Fruit fly (Drosophila melanogaster): ENCODE data around the gene SLIRP1.

- no peak for TF ChIP-seq sug (tag; optimal IDR thresholded peaks at IDR 0.05)
- no peak for TF ChIP-seq Stat92E (GFP tag; optimal IDR thresholded peaks at IDR 0.05)
- no peak for TF ChIP-seq esg (GFP tag; conservative IDR thresholded peaks at IDR 0.05)
- TF ChIP-seq CG6272 (GFP tag; IDR thresholded peaks at IDR 0.05), result no peak
- no peak for TF ChIP-seq CG10366 (GFP tag; IDR thresholded peaks at IDR 0.05)
- no peak for TF ChIP-seq CG8478 (optimal IDR thresholded peaks at IDR 0.05)
- no peak for TF ChIP-seq sna (GFP tag; IDR thresholded peaks at IDR 0.05; ENCODE audit: partially characterized antibody)
- TF ChIP-seq Taf1 (GFP tag; IDR thresholded peaks at IDR 0.05), result no peak
- TF ChIP-seq ems (GFP tag; optimal IDR thresholded peaks at IDR 0.05), result no peak
- no peak for TF ChIP-seq Dfd (GFP tag; optimal IDR thresholded peaks at IDR 0.05)
- TF ChIP-seq exex (tag; optimal IDR thresholded peaks at IDR 0.05), result no peak
- TF ChIP-seq CG34422 (GFP tag; IDR thresholded peaks at IDR 0.05), result no peak
Measured at dm6 chrX:21285001-21285400, 34.1 kb downstream of the SLIRP1 start, which contains the start of gene CG1494.

All from whole organism, embryonic.